Fruit fly (Drosophila melanogaster): ENCODE measurements around the gene Lipt2.

Gene Lipt2

dm6 chr3R:4428585-4429464 lies 8.3 kb downstream of the Lipt2 start, which contains the start of gene srl:
Gene srl (minus strand): TSS chr3R:4429335.
- peak; percentile 61 for TF ChIP-seq bab1 (GFP tag; optimal IDR thresholded peaks at IDR 0.05)
- TF ChIP-seq cnc (optimal IDR thresholded peaks at IDR 0.05) = no peak
- TF ChIP-seq pad (GFP tag; optimal IDR thresholded peaks at IDR 0.05) = no peak
- TF ChIP-seq Mnt (GFP tag; optimal IDR thresholded peaks at IDR 0.05) = peak; percentile 97
- peak; percentile 17 for TF ChIP-seq CG11617 (GFP tag; optimal IDR thresholded peaks at IDR 0.05)
- peak; percentile 66 for TF ChIP-seq tj (GFP tag; optimal IDR thresholded peaks at IDR 0.05)
- no peak for TF ChIP-seq CG14711 (tag; optimal IDR thresholded peaks at IDR 0.05)
- peak; percentile 63 for TF ChIP-seq cic (GFP tag; optimal IDR thresholded peaks at IDR 0.05)
- TF ChIP-seq ovo (GFP tag; optimal IDR thresholded peaks at IDR 0.05) = no peak

- TF ChIP-seq CG7045 (GFP tag; optimal IDR thresholded peaks at IDR 0.05) = no peak
- TF ChIP-seq pad (GFP tag; optimal IDR thresholded peaks at IDR 0.05) = no peak
Observed at dm6 chr3R:4426730-4427129, 10.4 kb downstream of the Lipt2 start, which contains the start of gene CG31525. Gene CG31525 (plus strand): TSS chr3R:4427030.

- TF ChIP-seq CG1620 (GFP tag; optimal IDR thresholded peaks at IDR 0.05) = no peak
- TF ChIP-seq kay (GFP tag; ENCODE audit: borderline replicate concordance) = no peak
- no peak for TF ChIP-seq cnc (optimal IDR thresholded peaks at IDR 0.05)
- no peak for TF ChIP-seq Crg-1 (GFP tag; optimal IDR thresholded peaks at IDR 0.05)
- TF ChIP-seq Mnt (GFP tag; optimal IDR thresholded peaks at IDR 0.05) = no peak
- no peak for TF ChIP-seq toe (GFP tag; optimal IDR thresholded peaks at IDR 0.05)
- no peak for TF ChIP-seq CG11617 (GFP tag; optimal IDR thresholded peaks at IDR 0.05)
Observed at dm6 chr3R:4419482-4419881, 17.6 kb downstream of the Lipt2 start, which contains the start of gene CG32944. Gene CG32944 (minus strand): TSS chr3R:4419578.

- TF ChIP-seq CG7045 (GFP tag; optimal IDR thresholded peaks at IDR 0.05) (no peak), CG5204 (GFP tag; optimal IDR thresholded peaks at IDR 0.05) (no peak), pad (GFP tag; optimal IDR thresholded peaks at IDR 0.05) (no peak), ovo (GFP tag; optimal IDR thresholded peaks at IDR 0.05) (no peak), Clk (GFP tag; optimal IDR thresholded peaks at IDR 0.05) (no peak)
Observed at dm6 chr3R:4416138-4416537, 21.0 kb downstream of the Lipt2 start, which contains the start of gene CG31528. Gene CG31528 (plus strand): TSS chr3R:4416438.

dm6 chr3R:4407325-4407724 lies 29.8 kb downstream of the Lipt2 start:
- TF ChIP-seq CG11617 (GFP tag; optimal IDR thresholded peaks at IDR 0.05) = no peak
- no peak for TF ChIP-seq CG12768 (GFP tag; optimal IDR thresholded peaks at IDR 0.05)
- TF ChIP-seq CG1620 (GFP tag; optimal IDR thresholded peaks at IDR 0.05) = no peak
- no peak for TF ChIP-seq CG7045 (GFP tag; optimal IDR thresholded peaks at IDR 0.05)
- TF ChIP-seq tj (GFP tag; optimal IDR thresholded peaks at IDR 0.05) = no peak

- TF ChIP-seq kay (GFP tag; ENCODE audit: borderline replicate concordance) = no peak
- no peak for TF ChIP-seq CG5204 (GFP tag; optimal IDR thresholded peaks at IDR 0.05)
- peak; percentile 91 for TF ChIP-seq CG14711 (tag; optimal IDR thresholded peaks at IDR 0.05)
- peak; percentile 22 for TF ChIP-seq bab1 (GFP tag; optimal IDR thresholded peaks at IDR 0.05)
- peak; percentile 85 for TF ChIP-seq Mnt (GFP tag; optimal IDR thresholded peaks at IDR 0.05)
- TF ChIP-seq cnc (optimal IDR thresholded peaks at IDR 0.05) = no peak
- TF ChIP-seq Clk (GFP tag; optimal IDR thresholded peaks at IDR 0.05) = no peak
- TF ChIP-seq tj (GFP tag; optimal IDR thresholded peaks at IDR 0.05) = peak; percentile 58
- TF ChIP-seq Hr96 (GFP tag; optimal IDR thresholded peaks at IDR 0.05) = no peak
- TF ChIP-seq CG7045 (GFP tag; optimal IDR thresholded peaks at IDR 0.05) = no peak
- no peak for TF ChIP-seq ovo (GFP tag; optimal IDR thresholded peaks at IDR 0.05)
- TF ChIP-seq CG7101 (tag; optimal IDR thresholded peaks at IDR 0.05) = no peak
- peak; percentile 33 for TF ChIP-seq CG33017 (tag; optimal IDR thresholded peaks at IDR 0.05)
- TF ChIP-seq Crg-1 (GFP tag; optimal IDR thresholded peaks at IDR 0.05) = no peak
- TF ChIP-seq pad (GFP tag; optimal IDR thresholded peaks at IDR 0.05) = no peak
- TF ChIP-seq toe (GFP tag; optimal IDR thresholded peaks at IDR 0.05) = peak; percentile 27
- TF ChIP-seq CG12768 (GFP tag; optimal IDR thresholded peaks at IDR 0.05) = peak; percentile 42
- TF ChIP-seq CG11617 (GFP tag; optimal IDR thresholded peaks at IDR 0.05) = no peak
- no peak for TF ChIP-seq CG1620 (GFP tag; optimal IDR thresholded peaks at IDR 0.05)
- peak; percentile 75 for TF ChIP-seq cic (GFP tag; optimal IDR thresholded peaks at IDR 0.05)
Observed at dm6 chr3R:4403706-4404392, 33.3 kb downstream of the Lipt2 start.

Measured in whole organism, adult.